Fruit fly (Drosophila melanogaster) Kc167 (cell line): ENCODE measurements around the gene Pex16.

Source experiments
- Myc ChIP-seq: fragments of >200 bp; optimal IDR thresholded peaks from 2 replicates; lab custom pipeline; 2017; ENCODE audit warnings: missing external identifiers
- Sin3A ChIP-seq: fragments of >200 bp; optimal IDR thresholded peaks from 2 replicates; lab custom pipeline; 2018; ENCODE audit warnings: missing external identifiers
- h ChIP-seq: fragments of >200 bp; optimal IDR thresholded peaks from 3 replicates; lab custom pipeline; 2018; ENCODE audit warnings: missing external identifiers
- insv ChIP-seq: fragments of >200 bp; optimal IDR thresholded peaks from 3 replicates; lab custom pipeline; 2018; ENCODE audit warnings: missing external identifiers
- psq ChIP-seq: fragments of >200 bp; optimal IDR thresholded peaks from 2 replicates; lab custom pipeline; 2017; ENCODE audit warnings: missing external identifiers
- ttk ChIP-seq: sonication (Bioruptor generic); optimal IDR thresholded peaks from 2 replicates; lab custom pipeline; 2017; ENCODE audit warnings: missing external identifiers

- no peak for TF ChIP-seq h (lab: Kevin White, UChicago)
- TF ChIP-seq psq (lab: Kevin White, UChicago) = no peak
- no peak for TF ChIP-seq insv (lab: Kevin White, UChicago)
- TF ChIP-seq Sin3A (lab: Kevin White, UChicago) = no peak
- TF ChIP-seq Myc (lab: Kevin White, UChicago) = no peak
- no peak for TF ChIP-seq ttk (lab: Kevin White, UChicago)
Measured at dm6 chr3L:20771001-20771890, 6.8 kb downstream of the Pex16 start, which contains the start of the genes CG4042 and Pitslre.
